Worm (Caenorhabditis elegans) whole organism, young adult: Measurements from ENCODE around the gene moc-1.

ENCODE experiments used
- Y79H2A.3 ChIP-seq: fragments of 200-800 bp; sonication (Bioruptor generic); conservative IDR thresholded peaks from 2 replicates; pipeline ENCODE4 v1.3.6; 2022; ENCODE audit warnings: missing genetic modification reagents, missing genetic modification characterization, missing compliant biosample characterization
- ccch-3 ChIP-seq: fragments of 200-800 bp; sonication (Bioruptor generic); optimal IDR thresholded peaks from 2 replicates; lab custom pipeline; 2018; ENCODE audit warnings: mild to moderate bottlenecking, missing genetic modification characterization, missing compliant biosample characterization
- hrde-1 ChIP-seq: sonication (generic microtip); optimal IDR thresholded peaks from 2 replicates; lab custom pipeline; 2016; ENCODE audit warnings: missing genetic modification characterization, mild to moderate bottlenecking, missing compliant biosample characterization, moderate library complexity, missing genotype, missing genetic modification reagents, borderline replicate concordance
- lin-26 ChIP-seq: fragments of 200-800 bp; sonication (Bioruptor generic); IDR thresholded peaks from 2 replicates; pipeline ENCODE4 v1.3.6; 2022; ENCODE audit warnings: missing genetic modification reagents, missing genetic modification characterization, missing compliant biosample characterization
- mxl-1 ChIP-seq: sonication (generic microtip); optimal IDR thresholded peaks from 2 replicates; lab custom pipeline; 2016; ENCODE audit warnings: missing genetic modification characterization, missing compliant biosample characterization
- snpc-1.1 ChIP-seq: sonication (generic microtip); optimal IDR thresholded peaks from 2 replicates; lab custom pipeline; 2017; ENCODE audit warnings: missing genetic modification characterization, mild to moderate bottlenecking, missing compliant biosample characterization, antibody characterized with exemption, moderate library complexity, missing genotype, missing genetic modification reagents; ENCODE audit not compliant: insufficient read depth
- somi-1 ChIP-seq: fragments of 200-800 bp; sonication (Bioruptor generic); optimal IDR thresholded peaks from 2 replicates; lab custom pipeline; 2018; ENCODE audit warnings: mild to moderate bottlenecking, missing genetic modification characterization, missing compliant biosample characterization

DNA sequence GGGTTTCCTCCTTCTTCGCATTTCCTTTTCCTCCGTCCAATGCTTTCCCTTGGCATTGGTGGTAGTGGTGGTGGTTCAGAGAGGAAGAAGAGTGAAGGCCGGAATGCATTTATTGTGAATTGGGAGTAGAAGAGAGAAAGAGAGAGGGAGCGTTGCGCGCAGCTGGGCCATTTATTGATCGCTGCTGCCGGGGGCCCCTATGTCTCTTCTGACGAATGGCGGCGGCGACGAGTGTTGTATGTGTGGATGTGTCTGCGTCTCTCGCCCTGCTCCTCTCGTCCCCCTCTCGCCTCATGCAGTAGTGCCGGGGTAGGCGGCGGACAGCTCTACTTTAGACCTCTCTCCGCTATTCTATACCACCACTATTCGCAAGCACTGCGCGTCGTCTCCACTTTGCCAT is 8.2 kb upstream of the moc-1 start, which contains the start of gene unc-115:
- TF ChIP-seq ccch-3 (GFP tag; lab: Kevin White, UChicago) (no peak), hrde-1 (tag; lab: Kevin White, UChicago) (no peak), snpc-1.1 (tag; lab: Kevin White, UChicago) (no peak), Y79H2A.3 (GFP tag; lab: Robert Waterston, UW) (no peak), mxl-1 (no peak), lin-26 (GFP tag; lab: Robert Waterston, UW) (0 out of 2 replicates have a peak, but pooled peaks have one; percentile 7), somi-1 (GFP tag; lab: Kevin White, UChicago) (peak; percentile 60)
